Fruit fly (Drosophila melanogaster) whole organism, embryonic: ENCODE measurements around the gene CG9205.
A peak's percentile ranks its signal among the peaks of the same experiment; 100 is the strongest.

Source experiments
- Ada2b ChIP-seq: fragments of 200-800 bp; sonication (Bioruptor generic); IDR thresholded peaks from 2 replicates; pipeline ENCODE4 v1.3.6; 2022; ENCODE audit warnings: missing biosample characterization, missing genetic modification characterization
- B-H2 ChIP-seq: fragments of 200-800 bp; sonication (Bioruptor generic); optimal IDR thresholded peaks from 2 replicates; lab custom pipeline; 2018; ENCODE audit warnings: missing biosample characterization, mild to moderate bottlenecking, missing genetic modification characterization
- CG10462 ChIP-seq: fragments of 200-800 bp; sonication (Bioruptor generic); optimal IDR thresholded peaks from 2 replicates; lab custom pipeline; 2016; ENCODE audit warnings: missing biosample characterization, missing genetic modification characterization
- CG11398 ChIP-seq: fragments of 200-800 bp; sonication (Bioruptor generic); optimal IDR thresholded peaks from 2 replicates; lab custom pipeline; 2016; ENCODE audit warnings: missing biosample characterization, missing genetic modification characterization
- CG1233 ChIP-seq: fragments of 200-800 bp; sonication (Bioruptor generic); optimal IDR thresholded peaks from 4 replicates; lab custom pipeline; 2018; ENCODE audit warnings: missing biosample characterization, mild to moderate bottlenecking, missing genetic modification characterization
- CG12659 ChIP-seq: fragments of 200-800 bp; sonication (Bioruptor generic); optimal IDR thresholded peaks from 3 replicates; lab custom pipeline; 2017; ENCODE audit warnings: mild to moderate bottlenecking, missing biosample characterization, missing genetic modification reagents, missing genetic modification characterization
- CG13775 ChIP-seq: fragments of 200-800 bp; sonication (Bioruptor generic); optimal IDR thresholded peaks from 3 replicates; lab custom pipeline; 2017; ENCODE audit warnings: missing biosample characterization, mild to moderate bottlenecking, missing genetic modification characterization
- CG15269 ChIP-seq: fragments of 200-800 bp; sonication (Bioruptor generic); optimal IDR thresholded peaks from 2 replicates; lab custom pipeline; 2018; ENCODE audit warnings: missing biosample characterization, mild to moderate bottlenecking, missing genetic modification characterization, moderate library complexity
- CG17361 ChIP-seq: fragments of 200-800 bp; sonication (Bioruptor generic); IDR thresholded peaks from 3 replicates; pipeline ENCODE4 v1.3.6; 2022; ENCODE audit warnings: missing biosample characterization, missing genetic modification characterization
- CG2120 ChIP-seq: fragments of 200-800 bp; sonication (Bioruptor generic); optimal IDR thresholded peaks from 3 replicates; lab custom pipeline; 2016; ENCODE audit warnings: missing biosample characterization, missing genetic modification characterization
- CG31365 ChIP-seq: fragments of 200-800 bp; sonication (Bioruptor generic); optimal IDR thresholded peaks from 2 replicates; lab custom pipeline; 2018; ENCODE audit warnings: missing biosample characterization, mild to moderate bottlenecking, missing genetic modification characterization
- CG32532 ChIP-seq: fragments of 200-800 bp; sonication (Bioruptor generic); IDR thresholded peaks from 2 replicates; pipeline ENCODE4 v1.3.6; 2022; ENCODE audit warnings: missing biosample characterization, missing genetic modification characterization
- CG32767 ChIP-seq: fragments of 200-800 bp; sonication (Bioruptor generic); IDR thresholded peaks from 2 replicates; pipeline ENCODE4 v1.3.6; 2022; ENCODE audit warnings: missing biosample characterization, missing genetic modification characterization
- CG4360 ChIP-seq: fragments of 200-800 bp; sonication (Bioruptor generic); IDR thresholded peaks from 2 replicates; pipeline ENCODE4 v1.3.6; 2022; ENCODE audit warnings: missing biosample characterization, missing genetic modification characterization
- CG7556 ChIP-seq: fragments of 200-800 bp; sonication (Bioruptor generic); optimal IDR thresholded peaks from 2 replicates; lab custom pipeline; 2017; ENCODE audit warnings: missing biosample characterization, mild to moderate bottlenecking, missing genetic modification characterization
- CG7839 ChIP-seq: fragments of 200-800 bp; sonication (Bioruptor generic); optimal IDR thresholded peaks from 3 replicates; lab custom pipeline; 2018; ENCODE audit warnings: missing biosample characterization, mild to moderate bottlenecking, missing genetic modification characterization, moderate library complexity
- CG7963 ChIP-seq: fragments of 200-800 bp; sonication (Bioruptor generic); IDR thresholded peaks from 3 replicates; pipeline ENCODE4 v1.3.6; 2022; ENCODE audit warnings: missing biosample characterization, missing genetic modification characterization; ENCODE audit not compliant: partially characterized antibody
- CG7987 ChIP-seq: fragments of 200-800 bp; sonication (Bioruptor generic); optimal IDR thresholded peaks from 2 replicates; lab custom pipeline; 2018; ENCODE audit warnings: missing biosample characterization, mild to moderate bottlenecking, missing genetic modification characterization, moderate library complexity
- CG8089 ChIP-seq: fragments of 200-800 bp; sonication (Bioruptor generic); optimal IDR thresholded peaks from 3 replicates; lab custom pipeline; 2016; ENCODE audit warnings: missing biosample characterization, missing genetic modification characterization
- CrebB ChIP-seq: fragments of 200-800 bp; sonication (Bioruptor generic); optimal IDR thresholded peaks from 3 replicates; lab custom pipeline; 2018; ENCODE audit warnings: missing biosample characterization, mild to moderate bottlenecking, missing genetic modification characterization
- D19A ChIP-seq: fragments of 200-800 bp; optimal IDR thresholded peaks from 3 replicates; lab custom pipeline; 2019; ENCODE audit warnings: missing biosample characterization, mild to moderate bottlenecking, missing genetic modification characterization, moderate library complexity
- Dbx ChIP-seq: fragments of 200-800 bp; sonication (Bioruptor generic); IDR thresholded peaks from 3 replicates; pipeline ENCODE4 v1.3.6; 2022; ENCODE audit warnings: missing biosample characterization, missing genetic modification characterization
- Doc3 ChIP-seq: fragments of 200-800 bp; sonication (Bioruptor generic); IDR thresholded peaks from 3 replicates; pipeline ENCODE4 v1.3.6; 2022; ENCODE audit warnings: missing biosample characterization, missing genetic modification characterization; ENCODE audit not compliant: partially characterized antibody
- Dref ChIP-seq: fragments of 200-800 bp; sonication (Bioruptor generic); IDR thresholded peaks from 2 replicates; pipeline ENCODE4 v1.3.6; 2022; ENCODE audit warnings: missing biosample characterization, missing genetic modification characterization
- Drgx ChIP-seq: fragments of 200-800 bp; sonication (Bioruptor generic); IDR thresholded peaks from 2 replicates; pipeline ENCODE4 v1.3.6; 2022; ENCODE audit warnings: missing biosample characterization, missing genetic modification characterization
- HLH3B ChIP-seq: fragments of 200-800 bp; sonication (Bioruptor generic); IDR thresholded peaks from 2 replicates; pipeline ENCODE4 v1.3.6; 2022; ENCODE audit warnings: missing biosample characterization, missing genetic modification characterization
- Hmr ChIP-seq: fragments of 200-800 bp; sonication (Bioruptor generic); optimal IDR thresholded peaks from 3 replicates; lab custom pipeline; 2017; ENCODE audit warnings: mild to moderate bottlenecking, missing biosample characterization, missing genetic modification reagents, missing genetic modification characterization
- Hr3 ChIP-seq: fragments of 200-800 bp; sonication (Bioruptor generic); optimal IDR thresholded peaks from 3 replicates; lab custom pipeline; 2016; ENCODE audit warnings: missing biosample characterization, missing genetic modification characterization
- Kr ChIP-seq: fragments of 200-800 bp; sonication (Bioruptor generic); optimal IDR thresholded peaks from 2 replicates; lab custom pipeline; 2017; ENCODE audit warnings: missing biosample characterization, mild to moderate bottlenecking, missing genetic modification characterization
- Mad ChIP-seq: fragments of 200-800 bp; sonication (Bioruptor generic); optimal IDR thresholded peaks from 2 replicates; lab custom pipeline; 2016; ENCODE audit warnings: missing biosample characterization, missing genetic modification characterization
- Max ChIP-seq: fragments of 200-800 bp; sonication (Bioruptor generic); optimal IDR thresholded peaks from 2 replicates; lab custom pipeline; 2016; ENCODE audit warnings: missing biosample characterization, mild to moderate bottlenecking, missing genetic modification characterization
- Mes4 ChIP-seq: fragments of 200-800 bp; sonication (Bioruptor generic); optimal IDR thresholded peaks from 2 replicates; lab custom pipeline; 2016; ENCODE audit warnings: missing biosample characterization, missing genetic modification characterization
- NC2β ChIP-seq: fragments of 200-800 bp; sonication (Bioruptor generic); optimal IDR thresholded peaks from 2 replicates; lab custom pipeline; 2016; ENCODE audit warnings: missing biosample characterization, missing genetic modification characterization
- Oli ChIP-seq: fragments of 200-800 bp; sonication (Bioruptor generic); optimal IDR thresholded peaks from 2 replicates; lab custom pipeline; 2018; ENCODE audit warnings: missing biosample characterization, mild to moderate bottlenecking, missing genetic modification characterization, moderate library complexity
- Ptx1 ChIP-seq: fragments of 200-800 bp; sonication (Bioruptor generic); IDR thresholded peaks from 2 replicates; pipeline ENCODE4 v1.3.6; 2022; ENCODE audit warnings: missing biosample characterization, missing genetic modification characterization
- Ssrp ChIP-seq: fragments of 200-800 bp; sonication (Bioruptor generic); optimal IDR thresholded peaks from 2 replicates; lab custom pipeline; 2018; ENCODE audit warnings: missing biosample characterization, mild to moderate bottlenecking, missing genetic modification characterization, moderate library complexity
- TFAM ChIP-seq: fragments of 200-800 bp; sonication (Bioruptor generic); optimal IDR thresholded peaks from 2 replicates; lab custom pipeline; 2017; ENCODE audit warnings: missing biosample characterization, missing genetic modification characterization, inconsistent platforms
- Vsx1 ChIP-seq: fragments of 200-800 bp; sonication (Bioruptor generic); optimal IDR thresholded peaks from 2 replicates; lab custom pipeline; 2017; ENCODE audit warnings: missing biosample characterization, mild to moderate bottlenecking, missing genetic modification characterization, missing genetic modification reagents
- ap ChIP-seq: fragments of 200-800 bp; sonication (Bioruptor generic); IDR thresholded peaks from 2 replicates; pipeline ENCODE4 v1.3.6; 2022; ENCODE audit warnings: missing biosample characterization, missing genetic modification characterization
- chn ChIP-seq: fragments of 200-800 bp; sonication (Bioruptor generic); optimal IDR thresholded peaks from 2 replicates; lab custom pipeline; 2016; ENCODE audit warnings: missing biosample characterization, missing genetic modification characterization
- corto ChIP-seq: fragments of 200-800 bp; sonication (Bioruptor generic); optimal IDR thresholded peaks from 2 replicates; lab custom pipeline; 2016; ENCODE audit warnings: missing biosample characterization, mild to moderate bottlenecking, missing genetic modification characterization, moderate library complexity
- crol ChIP-seq: fragments of 200-800 bp; sonication (Bioruptor generic); IDR thresholded peaks from 2 replicates; pipeline ENCODE4 v1.3.6; 2022; ENCODE audit warnings: missing biosample characterization, missing genetic modification characterization
- crp ChIP-seq, 2 experiments: fragments of 200-800 bp; sonication (Bioruptor generic); optimal IDR thresholded peaks; 2 replicates in 1 of 2; 3 replicates in 1 of 2; lab custom pipeline; 2017; ENCODE audit warnings: missing biosample characterization in 2 of 2, missing genetic modification characterization in 2 of 2, mild to moderate bottlenecking in 1 of 2, moderate library complexity in 1 of 2
- fd96Cb ChIP-seq: fragments of 200-800 bp; sonication (Bioruptor generic); optimal IDR thresholded peaks from 2 replicates; lab custom pipeline; 2018; ENCODE audit warnings: missing biosample characterization, mild to moderate bottlenecking, missing genetic modification characterization, moderate library complexity
- pum ChIP-seq: fragments of 200-800 bp; sonication (Bioruptor generic); optimal IDR thresholded peaks from 2 replicates; lab custom pipeline; 2016; ENCODE audit warnings: missing biosample characterization, missing genetic modification characterization
- row ChIP-seq: fragments of 200-800 bp; sonication (Bioruptor generic); IDR thresholded peaks from 3 replicates; pipeline ENCODE4 v1.3.6; 2022; ENCODE audit warnings: missing biosample characterization, missing genetic modification characterization
- sd ChIP-seq: fragments of 200-800 bp; sonication (Bioruptor generic); optimal IDR thresholded peaks from 3 replicates; lab custom pipeline; 2018; ENCODE audit warnings: missing biosample characterization, mild to moderate bottlenecking, missing genetic modification characterization, moderate library complexity
- slou ChIP-seq: fragments of 200-800 bp; sonication (Bioruptor generic); optimal IDR thresholded peaks from 3 replicates; lab custom pipeline; 2016; ENCODE audit warnings: missing biosample characterization, missing genetic modification characterization
- so ChIP-seq: fragments of 200-800 bp; sonication (Bioruptor generic); IDR thresholded peaks from 3 replicates; pipeline ENCODE4 v1.3.6; 2022; ENCODE audit warnings: missing biosample characterization, missing genetic modification characterization
- zen ChIP-seq: fragments of 200-800 bp; sonication (Bioruptor generic); optimal IDR thresholded peaks from 3 replicates; lab custom pipeline; 2018; ENCODE audit warnings: missing biosample characterization, mild to moderate bottlenecking, missing genetic modification characterization, moderate library complexity

CG9205 gene

DNA sequence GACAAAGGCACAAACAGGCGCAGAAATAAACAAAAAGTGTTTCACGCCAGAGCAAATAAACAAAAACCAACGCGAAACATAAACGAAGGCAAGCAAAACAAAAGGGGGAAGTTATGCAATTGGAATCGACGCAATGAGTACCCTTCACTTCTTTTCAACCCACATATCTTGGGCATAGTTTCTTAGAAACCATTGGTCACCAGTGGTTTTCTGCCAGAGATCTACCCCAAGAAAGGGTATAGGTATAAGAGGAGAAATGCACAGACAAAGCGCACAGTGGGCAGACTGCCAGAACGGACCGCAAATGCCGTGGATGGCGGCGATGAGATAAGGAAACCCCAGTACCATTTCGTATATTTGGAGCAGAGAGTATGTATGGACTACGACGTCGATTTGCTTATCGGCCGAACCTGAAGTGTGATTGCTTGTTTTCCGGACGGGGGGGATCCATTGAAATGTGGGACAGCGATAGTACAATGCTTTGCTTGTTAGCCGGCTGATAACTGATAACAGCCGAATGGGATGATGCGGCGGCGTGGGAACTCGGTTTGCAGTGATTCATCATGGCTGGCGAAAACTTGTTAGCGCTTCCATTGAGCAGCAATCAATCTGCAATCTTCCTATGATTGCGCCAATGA, 3.5 kb upstream of the CG9205 start (continued):
- peak; percentile 69 for TF ChIP-seq Drgx (GFP tag; lab: Robert Waterston, UW)
- no peak for TF ChIP-seq Vsx1
- no peak for TF ChIP-seq CG8089 (GFP tag; lab: Kevin White, UChicago)
- no peak for TF ChIP-seq ap
- TF ChIP-seq TFAM (GFP tag; lab: Kevin White, UChicago) = no peak
- no peak for TF ChIP-seq CG10462 (GFP tag; lab: Kevin White, UChicago)
- TF ChIP-seq B-H2 (GFP tag; lab: Kevin White, UChicago) = no peak
- peak; percentile 72 for TF ChIP-seq Ptx1 (GFP tag; lab: Robert Waterston, UW)
- no peak for TF ChIP-seq CG31365 (tag; lab: Kevin White, UChicago)
- peak; percentile 78 for TF ChIP-seq sd
- TF ChIP-seq crp (GFP tag; optimal IDR thresholded peaks at IDR 0.05; lab: Kevin White, UChicago) = no peak
- no peak for TF ChIP-seq Max (GFP tag; lab: Kevin White, UChicago)
- TF ChIP-seq HLH3B (GFP tag; lab: Robert Waterston, UW) = peak; percentile 46
- TF ChIP-seq CG4360 (GFP tag; lab: Robert Waterston, UW) = no peak
- no peak for TF ChIP-seq CrebB (tag; lab: Kevin White, UChicago)
- 0 out of 3 replicates have a peak, but pooled peaks have one; percentile 16 for TF ChIP-seq Dbx (GFP tag; lab: Robert Waterston, UW)
- peak; percentile 36 for TF ChIP-seq Hmr (GFP tag; lab: Kevin White, UChicago)
- no peak for TF ChIP-seq pum (GFP tag; lab: Kevin White, UChicago)
- TF ChIP-seq CG15269 = peak; percentile 27
- TF ChIP-seq CG17361 = 0 out of 3 replicates have a peak, but pooled peaks have one; percentile 23
- peak; percentile 33 for TF ChIP-seq CG7839
- peak; percentile 39 for TF ChIP-seq Oli (tag; lab: Kevin White, UChicago)
- TF ChIP-seq CG13775 (GFP tag; lab: Kevin White, UChicago) = no peak
- no peak for TF ChIP-seq Dref (GFP tag; lab: Robert Waterston, UW)
- peak; percentile 47; the same call in 1 of the 2 replicates for TF ChIP-seq CG32767 (GFP tag; lab: Robert Waterston, UW)
- no peak for TF ChIP-seq Kr (GFP tag; lab: Kevin White, UChicago)
- TF ChIP-seq row (GFP tag; lab: Robert Waterston, UW) = peak; percentile 86
- TF ChIP-seq Ssrp (tag; lab: Kevin White, UChicago) = no peak
- TF ChIP-seq slou (GFP tag; lab: Kevin White, UChicago) = no peak
- no peak for TF ChIP-seq CG7987 (GFP tag; lab: Kevin White, UChicago)
- TF ChIP-seq so = peak; percentile 59; the same call in 1 of the 3 replicates
- TF ChIP-seq fd96Cb (tag; lab: Kevin White, UChicago) = peak; percentile 27
- no peak for TF ChIP-seq CG7963 (GFP tag; lab: Robert Waterston, UW)
- no peak for TF ChIP-seq Mes4
- TF ChIP-seq Mad (GFP tag; lab: Kevin White, UChicago) = no peak
- peak; percentile 16 for TF ChIP-seq CG12659 (GFP tag; lab: Kevin White, UChicago)
- TF ChIP-seq D19A (tag; lab: Kevin White, UChicago) = peak; percentile 85
- peak; percentile 40; the same call in 1 of the 2 replicates for TF ChIP-seq Ada2b (GFP tag; lab: Robert Waterston, UW)
- no peak for TF ChIP-seq CG1233 (GFP tag; lab: Kevin White, UChicago)
- TF ChIP-seq CG11398 (GFP tag; lab: Kevin White, UChicago) = no peak
- peak; percentile 4 for TF ChIP-seq NC2β (GFP tag; lab: Kevin White, UChicago)
- TF ChIP-seq CG2120 = peak; percentile 45
- peak; percentile 80 for TF ChIP-seq crol (GFP tag; lab: Robert Waterston, UW)
- TF ChIP-seq zen (tag; lab: Kevin White, UChicago) = no peak
- no peak for TF ChIP-seq chn (GFP tag; lab: Kevin White, UChicago)
- 0 out of 2 replicates have a peak, but pooled peaks have one; percentile 38 for TF ChIP-seq CG32532 (GFP tag; lab: Robert Waterston, UW)
- TF ChIP-seq corto (GFP tag; lab: Kevin White, UChicago) = no peak
- peak; percentile 13 for TF ChIP-seq Hr3 (GFP tag; lab: Kevin White, UChicago)
- no peak for TF ChIP-seq CG7556 (GFP tag; lab: Kevin White, UChicago)
- no peak for TF ChIP-seq Doc3 (GFP tag; lab: Robert Waterston, UW)
